Worm (Caenorhabditis elegans) whole organism, young adult: ENCODE data around the gene T20B12.5.
A peak's percentile ranks its signal among the peaks of the same experiment; 100 is the strongest.

Experiments used
- B0035.1 ChIP-seq: sonication (generic microtip); optimal IDR thresholded peaks from 2 replicates; lab custom pipeline; 2016; ENCODE audit warnings: missing genetic modification characterization, mild to moderate bottlenecking, missing compliant biosample characterization, missing genotype, missing genetic modification reagents
- B0261.1 ChIP-seq: sonication (generic microtip); optimal IDR thresholded peaks from 2 replicates; lab custom pipeline; 2016; ENCODE audit warnings: mild to moderate bottlenecking, missing genetic modification characterization, moderate library complexity, missing compliant biosample characterization
- B0336.3 ChIP-seq: fragments of 200-800 bp; sonication (Bioruptor generic); IDR thresholded peaks from 2 replicates; pipeline ENCODE4 v1.3.6; 2022; ENCODE audit warnings: missing genetic modification characterization, missing compliant biosample characterization
- C17E4.6 ChIP-seq: fragments of 200-800 bp; sonication (Bioruptor generic); IDR thresholded peaks from 2 replicates; pipeline ENCODE4 v1.3.6; 2022; ENCODE audit warnings: missing genetic modification reagents, missing genetic modification characterization, missing compliant biosample characterization
- F22D6.2 ChIP-seq: sonication (generic microtip); optimal IDR thresholded peaks from 2 replicates; lab custom pipeline; 2016; ENCODE audit warnings: mild to moderate bottlenecking, missing genetic modification characterization, missing compliant biosample characterization
- F23B12.7 ChIP-seq: sonication (generic microtip); optimal IDR thresholded peaks from 2 replicates; lab custom pipeline; 2017; ENCODE audit warnings: missing genetic modification characterization, mild to moderate bottlenecking, missing compliant biosample characterization, antibody characterized with exemption, moderate library complexity; ENCODE audit not compliant: insufficient read depth
- F37B4.10 ChIP-seq: fragments of 200-800 bp; sonication (Bioruptor generic); IDR thresholded peaks from 2 replicates; pipeline ENCODE4 v1.3.6; 2022; ENCODE audit warnings: missing genetic modification characterization, missing compliant biosample characterization
- F52B5.7 ChIP-seq: sonication (generic microtip); optimal IDR thresholded peaks from 2 replicates; lab custom pipeline; 2016; ENCODE audit warnings: mild to moderate bottlenecking, missing genetic modification characterization, missing compliant biosample characterization
- F57C9.4 ChIP-seq: sonication (generic microtip); optimal IDR thresholded peaks from 2 replicates; lab custom pipeline; 2017; ENCODE audit warnings: mild to moderate bottlenecking, missing genetic modification characterization, missing compliant biosample characterization
- K11D2.4 ChIP-seq: fragments of 200-800 bp; sonication (Bioruptor generic); IDR thresholded peaks from 2 replicates; pipeline ENCODE4 v1.3.6; 2022; ENCODE audit warnings: missing genetic modification reagents, missing genetic modification characterization, missing compliant biosample characterization
- T26A5.8 ChIP-seq: sonication (generic microtip); optimal IDR thresholded peaks from 2 replicates; lab custom pipeline; 2016; ENCODE audit warnings: missing genetic modification characterization, missing compliant biosample characterization
- Y53G8AR.9 ChIP-seq: fragments of 200-800 bp; sonication (Bioruptor generic); conservative IDR thresholded peaks from 2 replicates; pipeline ENCODE4 v1.3.6; 2022; ENCODE audit warnings: missing genetic modification reagents, missing genetic modification characterization, missing compliant biosample characterization
- Y56A3A.18 ChIP-seq: fragments of 200-800 bp; sonication (Bioruptor generic); IDR thresholded peaks from 2 replicates; pipeline ENCODE4 v1.3.6; 2022; ENCODE audit warnings: missing genetic modification reagents, missing genetic modification characterization, missing compliant biosample characterization
- Y79H2A.3 ChIP-seq: fragments of 200-800 bp; sonication (Bioruptor generic); conservative IDR thresholded peaks from 2 replicates; pipeline ENCODE4 v1.3.6; 2022; ENCODE audit warnings: missing genetic modification reagents, missing genetic modification characterization, missing compliant biosample characterization
- attf-6 ChIP-seq: fragments of 200-800 bp; sonication (Bioruptor generic); IDR thresholded peaks from 2 replicates; pipeline ENCODE4 v1.3.6; 2022; ENCODE audit warnings: missing genetic modification reagents, missing genetic modification characterization, missing compliant biosample characterization
- bed-1 ChIP-seq: fragments of 200-800 bp; sonication (Bioruptor generic); IDR thresholded peaks from 2 replicates; pipeline ENCODE4 v1.3.6; 2022; ENCODE audit warnings: missing genetic modification reagents, missing genetic modification characterization, missing compliant biosample characterization
- bed-2 ChIP-seq: fragments of 200-800 bp; sonication (Bioruptor generic); IDR thresholded peaks from 2 replicates; pipeline ENCODE4 v1.3.6; 2022; ENCODE audit warnings: missing genetic modification reagents, missing genetic modification characterization, missing compliant biosample characterization
- cebp-1 ChIP-seq, 2 experiments: fragments of 200-800 bp in 1 of 2; sonication (Bioruptor generic) in 1 of 2; sonication (generic microtip) in 1 of 2; IDR thresholded peaks in 1 of 2; optimal IDR thresholded peaks in 1 of 2; 2 replicates each; pipeline versions ENCODE4 v1.3.6 to Lab custom; 2017 to 2022; ENCODE audit warnings: missing compliant biosample characterization in 2 of 2, missing genetic modification characterization in 2 of 2, mild to moderate bottlenecking in 1 of 2, missing genetic modification reagents in 1 of 2, moderate library complexity in 1 of 2
- cebp-2 ChIP-seq: fragments of 200-800 bp; sonication (Bioruptor generic); IDR thresholded peaks from 2 replicates; pipeline ENCODE4 v1.3.6; 2022; ENCODE audit warnings: missing genetic modification characterization, missing compliant biosample characterization
- ceh-100 ChIP-seq: fragments of 200-800 bp; sonication (Bioruptor generic); IDR thresholded peaks from 2 replicates; pipeline ENCODE4 v1.3.6; 2022; ENCODE audit warnings: missing genetic modification reagents, missing genetic modification characterization, missing compliant biosample characterization
- chd-7 ChIP-seq: sonication (generic microtip); optimal IDR thresholded peaks from 2 replicates; lab custom pipeline; 2016; ENCODE audit warnings: mild to moderate bottlenecking, missing genetic modification characterization, moderate library complexity, missing compliant biosample characterization
- die-1 ChIP-seq: sonication (generic microtip); optimal IDR thresholded peaks from 2 replicates; lab custom pipeline; 2016; ENCODE audit warnings: missing genotype, mild to moderate bottlenecking, missing genetic modification characterization, missing compliant biosample characterization
- dpff-1 ChIP-seq: sonication (generic microtip); optimal IDR thresholded peaks from 2 replicates; lab custom pipeline; 2017; ENCODE audit warnings: mild to moderate bottlenecking, missing genetic modification characterization, missing compliant biosample characterization
- egl-44 ChIP-seq: fragments of 200-800 bp; sonication (Bioruptor generic); IDR thresholded peaks from 2 replicates; pipeline ENCODE4 v1.3.6; 2022; ENCODE audit warnings: missing genetic modification reagents, missing genetic modification characterization, missing compliant biosample characterization
- gei-17 ChIP-seq: fragments of 200-800 bp; sonication (Bioruptor generic); optimal IDR thresholded peaks from 2 replicates; lab custom pipeline; 2018; ENCODE audit warnings: mild to moderate bottlenecking, missing genetic modification characterization, missing compliant biosample characterization
- hlh-12 ChIP-seq: sonication (generic microtip); optimal IDR thresholded peaks from 2 replicates; lab custom pipeline; 2016; ENCODE audit warnings: missing genetic modification characterization, missing compliant biosample characterization
- hmg-1.2 ChIP-seq: fragments of 200-800 bp; sonication (Bioruptor generic); IDR thresholded peaks from 2 replicates; pipeline ENCODE4 v1.3.6; 2022; ENCODE audit warnings: missing genetic modification reagents, missing genetic modification characterization, missing compliant biosample characterization
- hmg-20 ChIP-seq: fragments of 200-800 bp; sonication (Bioruptor generic); IDR thresholded peaks from 2 replicates; pipeline ENCODE4 v1.3.6; 2022; ENCODE audit warnings: missing genetic modification reagents, missing genetic modification characterization, missing compliant biosample characterization
- hrde-1 ChIP-seq: sonication (generic microtip); optimal IDR thresholded peaks from 2 replicates; lab custom pipeline; 2016; ENCODE audit warnings: missing genetic modification characterization, mild to moderate bottlenecking, missing compliant biosample characterization, moderate library complexity, missing genotype, missing genetic modification reagents, borderline replicate concordance
- lin-26 ChIP-seq: fragments of 200-800 bp; sonication (Bioruptor generic); IDR thresholded peaks from 2 replicates; pipeline ENCODE4 v1.3.6; 2022; ENCODE audit warnings: missing genetic modification reagents, missing genetic modification characterization, missing compliant biosample characterization
- lin-35 ChIP-seq, 3 experiments: fragments of 150-350 bp in 2 of 3; sonication (generic microtip) in 1 of 3; optimal IDR thresholded peaks; 2 replicates each; lab custom pipeline; 2014 to 2018; ENCODE audit warnings: missing biosample characterization in 3 of 3, missing genetic modification characterization in 3 of 3, missing genetic modification reagents in 3 of 3
- lin-40 ChIP-seq: sonication (generic microtip); optimal IDR thresholded peaks from 2 replicates; lab custom pipeline; 2016; ENCODE audit warnings: missing genetic modification characterization, mild to moderate bottlenecking, missing compliant biosample characterization, missing genotype, missing genetic modification reagents
- lin-54 ChIP-seq: fragments of 200-800 bp; sonication (Bioruptor generic); optimal IDR thresholded peaks from 2 replicates; lab custom pipeline; 2018; ENCODE audit warnings: mild to moderate bottlenecking, missing genetic modification characterization, missing compliant biosample characterization
- nfya-1 ChIP-seq: sonication (generic microtip); optimal IDR thresholded peaks from 2 replicates; lab custom pipeline; 2017; ENCODE audit warnings: antibody characterized with exemption, missing compliant biosample characterization, missing genetic modification characterization, borderline replicate concordance; ENCODE audit not compliant: insufficient read depth
- nfya-2 ChIP-seq: fragments of 200-800 bp; sonication (Bioruptor generic); IDR thresholded peaks from 2 replicates; pipeline ENCODE4 v1.3.6; 2022; ENCODE audit warnings: missing genetic modification reagents, missing genetic modification characterization, missing compliant biosample characterization
- nfyb-1 ChIP-seq: fragments of 200-800 bp; sonication (Bioruptor generic); IDR thresholded peaks from 2 replicates; pipeline ENCODE4 v1.3.6; 2022; ENCODE audit warnings: missing genetic modification reagents, missing genetic modification characterization, missing compliant biosample characterization
- nhr-80 ChIP-seq: sonication (generic microtip); optimal IDR thresholded peaks from 2 replicates; lab custom pipeline; 2016; ENCODE audit warnings: missing genetic modification characterization, missing compliant biosample characterization
- rcor-1 ChIP-seq: fragments of 200-800 bp; sonication (Bioruptor generic); IDR thresholded peaks from 2 replicates; pipeline ENCODE4 v1.3.6; 2022; ENCODE audit warnings: missing genetic modification reagents, missing genetic modification characterization, missing compliant biosample characterization
- repo-1 ChIP-seq: sonication (generic microtip); optimal IDR thresholded peaks from 2 replicates; lab custom pipeline; 2017; ENCODE audit warnings: mild to moderate bottlenecking, missing genetic modification characterization, missing compliant biosample characterization
- rpc-1 ChIP-seq, 2 experiments: fragments of 150-350 bp in 1 of 2; sonication (generic microtip) in 1 of 2; optimal IDR thresholded peaks; 2 replicates each; lab custom pipeline; 2014 to 2018; ENCODE audit warnings: missing biosample characterization in 1 of 2, missing genetic modification characterization in 1 of 2, missing genetic modification reagents in 1 of 2, missing genotype in 1 of 2
- snpc-1.1 ChIP-seq: sonication (generic microtip); optimal IDR thresholded peaks from 2 replicates; lab custom pipeline; 2017; ENCODE audit warnings: missing genetic modification characterization, mild to moderate bottlenecking, missing compliant biosample characterization, antibody characterized with exemption, moderate library complexity, missing genotype, missing genetic modification reagents; ENCODE audit not compliant: insufficient read depth
- snpc-3.4 ChIP-seq: sonication (generic microtip); optimal IDR thresholded peaks from 2 replicates; lab custom pipeline; 2017; ENCODE audit warnings: missing genetic modification characterization, mild to moderate bottlenecking, missing compliant biosample characterization, antibody characterized with exemption, moderate library complexity, missing genotype, missing genetic modification reagents
- somi-1 ChIP-seq: fragments of 200-800 bp; sonication (Bioruptor generic); optimal IDR thresholded peaks from 2 replicates; lab custom pipeline; 2018; ENCODE audit warnings: mild to moderate bottlenecking, missing genetic modification characterization, missing compliant biosample characterization
- ztf-22 ChIP-seq: fragments of 200-800 bp; sonication (Bioruptor generic); optimal IDR thresholded peaks from 2 replicates; lab custom pipeline; 2018; ENCODE audit warnings: mild to moderate bottlenecking, missing genetic modification characterization, moderate library complexity, missing compliant biosample characterization
- ztf-28 ChIP-seq: fragments of 200-800 bp; sonication (Bioruptor generic); IDR thresholded peaks from 2 replicates; pipeline ENCODE4 v1.3.6; 2022; ENCODE audit warnings: missing genetic modification reagents, missing genetic modification characterization, missing compliant biosample characterization

The T20B12.5 gene

ce11 chrIII:7359037-7359548 lies 7.8 kb downstream of the T20B12.5 start, which contains the start of the genes eco-1 and hmgr-1:
TSS of gene eco-1 (minus strand) at chrIII:7359095.
TSS of gene hmgr-1 (plus strand) at chrIII:7359498.
- no peak for TF ChIP-seq Y56A3A.18 (GFP tag; lab: Robert Waterston, UW)
- peak in 1 of 3 experiments; percentile 8 for TF ChIP-seq lin-35 (GFP tag; optimal IDR thresholded peaks at IDR 0.05; lab: Kevin White, UChicago)
- no peak for TF ChIP-seq snpc-1.1 (tag; lab: Kevin White, UChicago)
- no peak for TF ChIP-seq nfya-2 (GFP tag; lab: Robert Waterston, UW)
- no peak for TF ChIP-seq B0261.1 (tag; lab: Kevin White, UChicago)
- TF ChIP-seq B0336.3 (GFP tag; lab: Robert Waterston, UW), result no peak
- TF ChIP-seq ceh-100 (GFP tag; lab: Robert Waterston, UW), result no peak
- TF ChIP-seq rcor-1 (GFP tag; lab: Robert Waterston, UW), result no peak
- no peak for TF ChIP-seq F57C9.4 (tag; lab: Kevin White, UChicago)
- TF ChIP-seq hlh-12, result no peak
- no peak for TF ChIP-seq cebp-1 (GFP tag; IDR thresholded peaks at IDR 0.05; lab: Robert Waterston, UW)
- peak; percentile 39 for TF ChIP-seq cebp-1 (tag; optimal IDR thresholded peaks at IDR 0.05; lab: Kevin White, UChicago)
- TF ChIP-seq hrde-1 (tag; lab: Kevin White, UChicago), result no peak
- peak; percentile 22 for TF ChIP-seq lin-54 (GFP tag; lab: Kevin White, UChicago)

ce11 chrIII:7358627-7359026 lies 8.3 kb downstream of the T20B12.5 start:
- no peak for TF ChIP-seq C17E4.6 (GFP tag; lab: Robert Waterston, UW)
- TF ChIP-seq attf-6 (GFP tag; lab: Robert Waterston, UW), result no peak
- TF ChIP-seq lin-26 (GFP tag; lab: Robert Waterston, UW), result peak; percentile 41; the same call in 1 of the 2 replicates
- TF ChIP-seq rpc-1 (optimal IDR thresholded peaks at IDR 0.05; lab: Kevin White, UChicago), result no peak
- TF ChIP-seq rpc-1 (tag; optimal IDR thresholded peaks at IDR 0.05; lab: Kevin White, UChicago), result no peak
- no peak for TF ChIP-seq nfya-2 (GFP tag; lab: Robert Waterston, UW)
- no peak for TF ChIP-seq Y79H2A.3 (GFP tag; lab: Robert Waterston, UW)
- TF ChIP-seq repo-1 (tag; lab: Kevin White, UChicago), result no peak
- no peak for TF ChIP-seq rcor-1 (GFP tag; lab: Robert Waterston, UW)
- no peak for TF ChIP-seq lin-35 (GFP tag; optimal IDR thresholded peaks at IDR 0.05; lab: Kevin White, UChicago)
- no peak for TF ChIP-seq F23B12.7 (tag; lab: Kevin White, UChicago)
- no peak for TF ChIP-seq bed-2 (GFP tag; lab: Robert Waterston, UW)
- TF ChIP-seq K11D2.4 (GFP tag; lab: Robert Waterston, UW), result no peak
- no peak for TF ChIP-seq snpc-3.4
- TF ChIP-seq egl-44 (GFP tag; lab: Robert Waterston, UW), result no peak
- TF ChIP-seq T26A5.8 (tag; lab: Kevin White, UChicago), result no peak
- TF ChIP-seq dpff-1 (tag; lab: Kevin White, UChicago), result no peak
- TF ChIP-seq somi-1 (GFP tag; lab: Kevin White, UChicago), result peak; percentile 37
- TF ChIP-seq die-1, result no peak
- TF ChIP-seq F37B4.10 (GFP tag; lab: Robert Waterston, UW), result no peak
- no peak for TF ChIP-seq chd-7 (tag; lab: Kevin White, UChicago)
- no peak for TF ChIP-seq B0035.1 (tag; lab: Kevin White, UChicago)
- no peak for TF ChIP-seq F22D6.2 (tag; lab: Kevin White, UChicago)
- TF ChIP-seq nfya-1 (tag; lab: Kevin White, UChicago), result no peak
- TF ChIP-seq bed-1 (GFP tag; lab: Robert Waterston, UW), result no peak
- no peak for TF ChIP-seq Y53G8AR.9 (GFP tag; lab: Robert Waterston, UW)
- TF ChIP-seq nhr-80 (tag; lab: Kevin White, UChicago), result peak; percentile 8
- no peak for TF ChIP-seq F52B5.7
- TF ChIP-seq cebp-2 (GFP tag; lab: Robert Waterston, UW), result no peak
- TF ChIP-seq hmg-20 (GFP tag; lab: Robert Waterston, UW), result no peak
- TF ChIP-seq ztf-22, result no peak
- TF ChIP-seq nfyb-1, result no peak
- TF ChIP-seq ztf-28 (GFP tag; lab: Robert Waterston, UW), result no peak
- no peak for TF ChIP-seq gei-17 (GFP tag; lab: Kevin White, UChicago)
- TF ChIP-seq hmg-1.2 (GFP tag; lab: Robert Waterston, UW), result no peak
- TF ChIP-seq lin-40 (tag; lab: Kevin White, UChicago), result peak; percentile 10
- no peak for TF ChIP-seq cebp-1 (GFP tag; IDR thresholded peaks at IDR 0.05; lab: Robert Waterston, UW)
- peak; percentile 5 for TF ChIP-seq cebp-1 (tag; optimal IDR thresholded peaks at IDR 0.05; lab: Kevin White, UChicago)
